Fruit fly (Drosophila melanogaster) whole organism, embryonic: Measurements from ENCODE around the gene Der-2.

Experiments used
- CG12071 ChIP-seq: fragments of 200-800 bp; sonication (Bioruptor generic); optimal IDR thresholded peaks from 3 replicates; lab custom pipeline; 2018; ENCODE audit warnings: missing biosample characterization, mild to moderate bottlenecking, missing genetic modification characterization
- CG13123 ChIP-seq: fragments of 200-800 bp; sonication (Bioruptor generic); optimal IDR thresholded peaks from 2 replicates; lab custom pipeline; 2016; ENCODE audit warnings: missing biosample characterization, missing genetic modification characterization
- CG16779 ChIP-seq: fragments of 200-800 bp; sonication (Bioruptor generic); IDR thresholded peaks from 2 replicates; pipeline ENCODE4 v1.3.6; 2022; ENCODE audit warnings: missing biosample characterization, missing genetic modification characterization
- CG18619 ChIP-seq: fragments of 200-800 bp; sonication (Bioruptor generic); optimal IDR thresholded peaks from 3 replicates; lab custom pipeline; 2017; ENCODE audit warnings: missing biosample characterization, mild to moderate bottlenecking, missing genetic modification characterization
- CG2678 ChIP-seq: fragments of 200-800 bp; sonication (Bioruptor generic); optimal IDR thresholded peaks from 3 replicates; lab custom pipeline; 2019; ENCODE audit warnings: missing biosample characterization, mild to moderate bottlenecking, missing genetic modification characterization, moderate library complexity
- CG33557 ChIP-seq: fragments of 200-800 bp; sonication (Bioruptor generic); optimal IDR thresholded peaks from 2 replicates; lab custom pipeline; 2019; ENCODE audit warnings: missing biosample characterization, mild to moderate bottlenecking, missing genetic modification characterization, moderate library complexity
- CG34422 ChIP-seq: fragments of 200-800 bp; sonication (Bioruptor generic); IDR thresholded peaks from 3 replicates; pipeline ENCODE4 v1.3.6; 2022; ENCODE audit warnings: missing biosample characterization, missing genetic modification characterization
- CG4360 ChIP-seq: fragments of 200-800 bp; sonication (Bioruptor generic); IDR thresholded peaks from 2 replicates; pipeline ENCODE4 v1.3.6; 2022; ENCODE audit warnings: missing biosample characterization, missing genetic modification characterization
- CG7271 ChIP-seq: fragments of 200-800 bp; sonication (Bioruptor generic); optimal IDR thresholded peaks from 2 replicates; lab custom pipeline; 2018; ENCODE audit warnings: missing biosample characterization, mild to moderate bottlenecking, missing genetic modification characterization, moderate library complexity
- CG7556 ChIP-seq: fragments of 200-800 bp; sonication (Bioruptor generic); optimal IDR thresholded peaks from 2 replicates; lab custom pipeline; 2017; ENCODE audit warnings: missing biosample characterization, mild to moderate bottlenecking, missing genetic modification characterization
- CG7745 ChIP-seq: fragments of 200-800 bp; sonication (Bioruptor generic); optimal IDR thresholded peaks from 2 replicates; lab custom pipeline; 2018; ENCODE audit warnings: missing biosample characterization, mild to moderate bottlenecking, missing genetic modification characterization, moderate library complexity
- CG7928 ChIP-seq: fragments of 200-800 bp; sonication (Bioruptor generic); optimal IDR thresholded peaks from 2 replicates; lab custom pipeline; 2017; ENCODE audit warnings: missing biosample characterization, mild to moderate bottlenecking, missing genetic modification characterization
- CG7987 ChIP-seq: fragments of 200-800 bp; sonication (Bioruptor generic); optimal IDR thresholded peaks from 2 replicates; lab custom pipeline; 2018; ENCODE audit warnings: missing biosample characterization, mild to moderate bottlenecking, missing genetic modification characterization, moderate library complexity
- Doc2 ChIP-seq: fragments of 200-800 bp; sonication (Bioruptor generic); IDR thresholded peaks from 2 replicates; pipeline ENCODE4 v1.3.6; 2022; ENCODE audit warnings: missing biosample characterization, missing genetic modification characterization
- Ets65A ChIP-seq: fragments of 200-800 bp; sonication (Bioruptor generic); peaks from one replicate; lab custom pipeline; 2016; ENCODE audit warnings: missing biosample characterization, missing genetic modification characterization
- GATAe ChIP-seq: fragments of 200-800 bp; sonication (Bioruptor generic); conservative IDR thresholded peaks from 2 replicates; pipeline ENCODE4 v1.3.6; 2022; ENCODE audit warnings: missing biosample characterization, missing genetic modification characterization
- H15 ChIP-seq: fragments of 200-800 bp; sonication (Bioruptor generic); IDR thresholded peaks from 3 replicates; pipeline ENCODE4 v1.3.6; 2022; ENCODE audit warnings: missing biosample characterization, missing genetic modification characterization
- HmgD ChIP-seq: fragments of 200-800 bp; sonication (Bioruptor generic); optimal IDR thresholded peaks from 3 replicates; lab custom pipeline; 2016; ENCODE audit warnings: missing biosample characterization, missing genetic modification characterization
- MBD-R2 ChIP-seq: fragments of 200-800 bp; sonication (Bioruptor generic); IDR thresholded peaks from 2 replicates; pipeline ENCODE4 v1.3.6; 2022; ENCODE audit warnings: missing biosample characterization, missing genetic modification characterization
- MESR4 ChIP-seq: fragments of 200-800 bp; sonication (Bioruptor generic); optimal IDR thresholded peaks from 2 replicates; lab custom pipeline; 2018; ENCODE audit warnings: missing biosample characterization, mild to moderate bottlenecking, missing genetic modification characterization, moderate library complexity
- Med ChIP-seq: fragments of 200-800 bp; sonication (Bioruptor generic); peaks from one replicate; lab custom pipeline; 2016; ENCODE audit warnings: missing biosample characterization, missing genetic modification characterization, mild to moderate bottlenecking, inconsistent platforms, moderate library complexity
- Myb ChIP-seq: fragments of 200-800 bp; sonication (Bioruptor generic); optimal IDR thresholded peaks from 2 replicates; lab custom pipeline; 2016; ENCODE audit warnings: missing biosample characterization, missing genetic modification characterization
- Pdp1 ChIP-seq, 2 experiments: fragments of 200-800 bp; sonication (Bioruptor generic); optimal IDR thresholded peaks; 3 replicates each; lab custom pipeline; 2016; ENCODE audit warnings: missing biosample characterization in 2 of 2, missing genetic modification characterization in 2 of 2, mild to moderate bottlenecking in 1 of 2, moderate library complexity in 1 of 2
- Ravus ChIP-seq: fragments of 200-800 bp; sonication (Bioruptor generic); IDR thresholded peaks from 2 replicates; pipeline ENCODE4 v1.3.6; 2022; ENCODE audit warnings: missing biosample characterization, missing genetic modification characterization
- Sin3A ChIP-seq: fragments of >200 bp; optimal IDR thresholded peaks from 2 replicates; lab custom pipeline; 2018
- aop ChIP-seq: fragments of 200-800 bp; sonication (Bioruptor generic); IDR thresholded peaks from 2 replicates; pipeline ENCODE4 v1.3.6; 2022; ENCODE audit warnings: missing biosample characterization, missing genetic modification characterization
- bigmax ChIP-seq: fragments of 200-800 bp; sonication (Bioruptor generic); optimal IDR thresholded peaks from 2 replicates; lab custom pipeline; 2018; ENCODE audit warnings: missing biosample characterization, mild to moderate bottlenecking, missing genetic modification characterization
- cg ChIP-seq: fragments of 200-800 bp; sonication (Bioruptor generic); optimal IDR thresholded peaks from 3 replicates; lab custom pipeline; 2019; ENCODE audit warnings: missing biosample characterization, mild to moderate bottlenecking, missing genetic modification characterization, moderate library complexity
- croc ChIP-seq: fragments of 200-800 bp; sonication (Bioruptor generic); conservative IDR thresholded peaks from 3 replicates; pipeline ENCODE4 v1.3.6; 2022; ENCODE audit warnings: missing biosample characterization, missing genetic modification characterization
- crp ChIP-seq, 2 experiments: fragments of 200-800 bp; sonication (Bioruptor generic); optimal IDR thresholded peaks; 2 replicates in 1 of 2; 3 replicates in 1 of 2; lab custom pipeline; 2017; ENCODE audit warnings: missing biosample characterization in 2 of 2, missing genetic modification characterization in 2 of 2, mild to moderate bottlenecking in 1 of 2, moderate library complexity in 1 of 2
- gsb-n ChIP-seq: fragments of 200-800 bp; sonication (Bioruptor generic); optimal IDR thresholded peaks from 3 replicates; lab custom pipeline; 2018; ENCODE audit warnings: missing biosample characterization, mild to moderate bottlenecking, missing genetic modification characterization
- insv ChIP-seq, 2 experiments: fragments of 200-800 bp; sonication (Bioruptor generic); optimal IDR thresholded peaks; 3 replicates each; lab custom pipeline; 2016 to 2018; ENCODE audit warnings: missing biosample characterization in 2 of 2, missing genetic modification characterization in 2 of 2
- lov ChIP-seq, 2 experiments: fragments of 200-800 bp in 1 of 2; fragments of >200 bp in 1 of 2; sonication (Bioruptor generic) in 1 of 2; IDR thresholded peaks in 1 of 2; optimal IDR thresholded peaks in 1 of 2; 2 replicates in 1 of 2; 3 replicates in 1 of 2; pipeline versions ENCODE4 v1.3.6 to Lab custom; 2017 to 2022; ENCODE audit warnings: missing biosample characterization in 1 of 2, missing genetic modification characterization in 1 of 2
- luna ChIP-seq: fragments of 200-800 bp; sonication (Bioruptor generic); optimal IDR thresholded peaks from 2 replicates; lab custom pipeline; 2016; ENCODE audit warnings: missing biosample characterization, missing genetic modification characterization
- onecut ChIP-seq: fragments of 200-800 bp; sonication (Bioruptor generic); IDR thresholded peaks from 2 replicates; pipeline ENCODE4 v1.3.6; 2022; ENCODE audit warnings: missing biosample characterization, missing genetic modification characterization
- pzg ChIP-seq: fragments of 200-800 bp; sonication (Bioruptor generic); optimal IDR thresholded peaks from 3 replicates; lab custom pipeline; 2018; ENCODE audit warnings: missing biosample characterization, mild to moderate bottlenecking, missing genetic modification characterization, moderate library complexity
- row ChIP-seq: fragments of 200-800 bp; sonication (Bioruptor generic); IDR thresholded peaks from 3 replicates; pipeline ENCODE4 v1.3.6; 2022; ENCODE audit warnings: missing biosample characterization, missing genetic modification characterization
- sens ChIP-seq: fragments of 200-800 bp; sonication (Bioruptor generic); peaks from one replicate; lab custom pipeline; 2016; ENCODE audit warnings: missing biosample characterization, missing genetic modification characterization
- sqz ChIP-seq: fragments of 200-800 bp; sonication (Bioruptor generic); optimal IDR thresholded peaks from 3 replicates; lab custom pipeline; 2018; ENCODE audit warnings: missing biosample characterization, mild to moderate bottlenecking, missing genetic modification characterization
- stwl ChIP-seq: fragments of 200-800 bp; sonication (Bioruptor generic); optimal IDR thresholded peaks from 3 replicates; lab custom pipeline; 2018; ENCODE audit warnings: missing biosample characterization, mild to moderate bottlenecking, missing genetic modification characterization, moderate library complexity
- trh ChIP-seq: fragments of 200-800 bp; sonication (Bioruptor generic); optimal IDR thresholded peaks from 2 replicates; lab custom pipeline; 2016; ENCODE audit warnings: missing biosample characterization, missing genetic modification characterization
- wdn ChIP-seq: fragments of 200-800 bp; sonication (Bioruptor generic); IDR thresholded peaks from 2 replicates; pipeline ENCODE4 v1.3.6; 2022; ENCODE audit warnings: missing biosample characterization, missing genetic modification characterization
- wek ChIP-seq: fragments of 200-800 bp; sonication (Bioruptor generic); optimal IDR thresholded peaks from 3 replicates; lab custom pipeline; 2018; ENCODE audit warnings: missing biosample characterization, mild to moderate bottlenecking, missing genetic modification characterization, moderate library complexity

The Der-2 gene

DNA sequence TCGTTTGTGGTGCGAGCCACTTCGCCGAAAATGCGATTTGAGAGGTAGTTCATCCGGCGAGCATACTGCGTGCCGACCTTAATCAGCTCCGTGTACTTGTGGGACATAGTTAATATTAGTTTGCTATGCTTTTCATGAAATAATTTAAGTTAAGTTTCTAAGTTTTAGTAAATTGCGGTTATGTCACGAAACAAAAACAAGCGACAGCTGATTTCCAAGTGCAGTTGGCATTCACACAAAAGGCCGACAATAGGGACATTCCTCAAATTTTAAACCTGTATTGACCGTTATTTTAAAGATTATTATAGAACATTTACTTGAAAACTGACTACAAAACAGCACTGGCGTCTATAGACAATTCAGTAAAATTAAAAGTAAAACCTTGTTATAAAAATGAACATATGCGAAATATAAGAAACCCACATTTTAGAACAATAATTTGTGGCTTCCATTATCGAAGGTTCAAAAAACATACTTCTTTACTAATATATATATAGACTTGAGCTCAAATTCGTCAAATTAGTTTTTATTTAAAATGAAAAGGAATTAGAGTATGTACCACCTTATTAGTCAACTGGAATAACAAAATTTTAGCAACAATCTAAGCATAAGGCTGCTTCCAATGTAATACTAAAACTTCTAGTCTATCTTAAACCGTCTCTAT, 47.5 kb downstream of the Der-2 start, which contains the start of gene mRpS33 (continued):
- no peak for TF ChIP-seq Doc2 (GFP tag; lab: Robert Waterston, UW)
- TF ChIP-seq CG33557 (GFP tag; lab: Kevin White, UChicago): no peak
- TF ChIP-seq sqz: no peak
- TF ChIP-seq Med (GFP tag; lab: Kevin White, UChicago): no peak
- TF ChIP-seq croc: no peak
- no peak for TF ChIP-seq aop (GFP tag; lab: Robert Waterston, UW)
- 0 out of 3 replicates have a peak, but pooled peaks have one; percentile 12 for TF ChIP-seq CG34422 (GFP tag; lab: Robert Waterston, UW)
- no peak for TF ChIP-seq insv (GFP tag; optimal IDR thresholded peaks at IDR 0.05; lab: Kevin White, UChicago)
- TF ChIP-seq CG7987 (GFP tag; lab: Kevin White, UChicago): no peak
- no peak for TF ChIP-seq CG18619 (GFP tag; lab: Kevin White, UChicago)
- peak; percentile 73 for TF ChIP-seq sens (GFP tag; lab: Kevin White, UChicago)
- no peak for TF ChIP-seq GATAe (GFP tag; lab: Robert Waterston, UW)
- no peak for TF ChIP-seq CG7556 (GFP tag; lab: Kevin White, UChicago)
- TF ChIP-seq Pdp1 (GFP tag; optimal IDR thresholded peaks at IDR 0.05; lab: Kevin White, UChicago): peak in 1 of 2 experiments; percentile 88
- TF ChIP-seq Sin3A (lab: Kevin White, UChicago): no peak
- TF ChIP-seq H15 (GFP tag; lab: Robert Waterston, UW): no peak
- TF ChIP-seq MESR4 (GFP tag; lab: Kevin White, UChicago): peak; percentile 24
- TF ChIP-seq wek: peak; percentile 82
- TF ChIP-seq stwl (tag; lab: Kevin White, UChicago): no peak
- TF ChIP-seq Ravus: no peak
- TF ChIP-seq CG7271 (tag; lab: Kevin White, UChicago): no peak
- no peak for TF ChIP-seq gsb-n (tag; lab: Kevin White, UChicago)
- TF ChIP-seq wdn (GFP tag; lab: Robert Waterston, UW): no peak
- no peak for TF ChIP-seq trh
- TF ChIP-seq CG12071 (GFP tag; lab: Kevin White, UChicago): no peak
- no peak for TF ChIP-seq CG13123 (GFP tag; lab: Kevin White, UChicago)
- TF ChIP-seq CG16779 (GFP tag; lab: Robert Waterston, UW): no peak
- TF ChIP-seq crp (GFP tag; optimal IDR thresholded peaks at IDR 0.05; lab: Kevin White, UChicago): peak in 1 of 2 experiments; percentile 79
- no peak for TF ChIP-seq Ets65A
- TF ChIP-seq bigmax (GFP tag; lab: Kevin White, UChicago): peak; percentile 84
- peak; percentile 20; the same call in 1 of the 2 replicates for TF ChIP-seq onecut (GFP tag; lab: Robert Waterston, UW)
- TF ChIP-seq CG2678 (tag; lab: Kevin White, UChicago): no peak
- TF ChIP-seq CG7928: no peak
- TF ChIP-seq CG7745: no peak
- TF ChIP-seq HmgD (GFP tag; lab: Kevin White, UChicago): no peak
- no peak for TF ChIP-seq cg (GFP tag; lab: Kevin White, UChicago)
- TF ChIP-seq pzg (GFP tag; lab: Kevin White, UChicago): peak; percentile 14
- TF ChIP-seq lov (optimal IDR thresholded peaks at IDR 0.05; lab: Kevin White, UChicago): no peak
- TF ChIP-seq lov (GFP tag; IDR thresholded peaks at IDR 0.05; lab: Robert Waterston, UW): no peak
- TF ChIP-seq CG4360 (GFP tag; lab: Robert Waterston, UW): peak; percentile 21; the same call in 1 of the 2 replicates
- peak; percentile 78 for TF ChIP-seq MBD-R2 (GFP tag; lab: Robert Waterston, UW)
- TF ChIP-seq luna (GFP tag; lab: Kevin White, UChicago): no peak
- TF ChIP-seq row (GFP tag; lab: Robert Waterston, UW): peak; percentile 26; the same call in 1 of the 3 replicates
- peak; percentile 74 for TF ChIP-seq Myb (GFP tag; lab: Kevin White, UChicago)
